Fruit fly (Drosophila melanogaster) whole organism, embryonic: ENCODE measurements around the gene Pxn.

Source experiments
- Bgb ChIP-seq: fragments of 200-800 bp; sonication (Bioruptor generic); IDR thresholded peaks from 2 replicates; pipeline ENCODE4 v1.3.6; 2022; ENCODE audit warnings: missing biosample characterization, missing genetic modification characterization; ENCODE audit not compliant: partially characterized antibody
- CG10147 ChIP-seq: fragments of 200-800 bp; sonication (Bioruptor generic); optimal IDR thresholded peaks from 2 replicates; lab custom pipeline; 2019; ENCODE audit warnings: missing biosample characterization, mild to moderate bottlenecking, missing genetic modification characterization, moderate library complexity
- CG10366 ChIP-seq: fragments of 200-800 bp; sonication (Bioruptor generic); IDR thresholded peaks from 2 replicates; pipeline ENCODE4 v1.3.6; 2022; ENCODE audit warnings: missing biosample characterization, missing genetic modification characterization
- CG11695 ChIP-seq: fragments of 200-800 bp; sonication (Bioruptor generic); IDR thresholded peaks from 3 replicates; pipeline ENCODE4 v1.3.6; 2022; ENCODE audit warnings: missing biosample characterization, missing genetic modification characterization
- CG12104 ChIP-seq: fragments of 200-800 bp; sonication (Bioruptor generic); optimal IDR thresholded peaks from 3 replicates; lab custom pipeline; 2016; ENCODE audit warnings: missing biosample characterization, missing genetic modification characterization
- CG12299 ChIP-seq: fragments of 200-800 bp; sonication (Bioruptor generic); optimal IDR thresholded peaks from 2 replicates; lab custom pipeline; 2018; ENCODE audit warnings: missing biosample characterization, mild to moderate bottlenecking, missing genetic modification characterization
- CG13624 ChIP-seq: fragments of 200-800 bp; sonication (Bioruptor generic); optimal IDR thresholded peaks from 2 replicates; lab custom pipeline; 2016; ENCODE audit warnings: missing biosample characterization, missing genetic modification characterization
- CG14710 ChIP-seq: fragments of 200-800 bp; sonication (Bioruptor generic); optimal IDR thresholded peaks from 3 replicates; lab custom pipeline; 2019; ENCODE audit warnings: missing biosample characterization, mild to moderate bottlenecking, missing genetic modification characterization, moderate library complexity
- CG15479 ChIP-seq: fragments of 200-800 bp; sonication (Bioruptor generic); optimal IDR thresholded peaks from 3 replicates; lab custom pipeline; 2019; ENCODE audit warnings: missing biosample characterization, mild to moderate bottlenecking, missing genetic modification characterization, moderate library complexity
- CG17186 ChIP-seq: fragments of 200-800 bp; sonication (Bioruptor generic); optimal IDR thresholded peaks from 3 replicates; lab custom pipeline; 2017; ENCODE audit warnings: missing biosample characterization, missing genetic modification reagents, missing genetic modification characterization
- CG17802 ChIP-seq: fragments of 200-800 bp; sonication (Bioruptor generic); optimal IDR thresholded peaks from 2 replicates; lab custom pipeline; 2018; ENCODE audit warnings: missing biosample characterization, mild to moderate bottlenecking, missing genetic modification characterization, moderate library complexity
- CG2712 ChIP-seq: fragments of 200-800 bp; optimal IDR thresholded peaks from 3 replicates; lab custom pipeline; 2019; ENCODE audit warnings: missing biosample characterization, mild to moderate bottlenecking, missing genetic modification characterization, moderate library complexity
- CG2875 ChIP-seq: fragments of 200-800 bp; sonication (Bioruptor generic); optimal IDR thresholded peaks from 2 replicates; lab custom pipeline; 2017; ENCODE audit warnings: missing biosample characterization, mild to moderate bottlenecking, missing genetic modification characterization, missing genetic modification reagents
- CG4282 ChIP-seq: fragments of 200-800 bp; sonication (Bioruptor generic); optimal IDR thresholded peaks from 2 replicates; lab custom pipeline; 2016; ENCODE audit warnings: missing biosample characterization, missing genetic modification characterization
- CG43689 ChIP-seq: fragments of 200-800 bp; sonication (Bioruptor generic); IDR thresholded peaks from 2 replicates; pipeline ENCODE4 v1.3.6; 2022; ENCODE audit warnings: missing biosample characterization, missing genetic modification characterization
- CG4854 ChIP-seq: fragments of 200-800 bp; sonication (Bioruptor generic); optimal IDR thresholded peaks from 2 replicates; lab custom pipeline; 2016; ENCODE audit warnings: missing biosample characterization, missing genetic modification characterization, inconsistent platforms
- CG8944 ChIP-seq: fragments of 200-800 bp; sonication (Bioruptor generic); optimal IDR thresholded peaks from 3 replicates; lab custom pipeline; 2016; ENCODE audit warnings: missing biosample characterization, missing genetic modification characterization
- CG9876 ChIP-seq: fragments of 200-800 bp; sonication (Bioruptor generic); optimal IDR thresholded peaks from 2 replicates; lab custom pipeline; 2016; ENCODE audit warnings: missing biosample characterization, missing genetic modification characterization
- D19A ChIP-seq: fragments of 200-800 bp; optimal IDR thresholded peaks from 3 replicates; lab custom pipeline; 2019; ENCODE audit warnings: missing biosample characterization, mild to moderate bottlenecking, missing genetic modification characterization, moderate library complexity
- Dp ChIP-seq: fragments of 200-800 bp; sonication (Bioruptor generic); optimal IDR thresholded peaks from 2 replicates; lab custom pipeline; 2018; ENCODE audit warnings: missing biosample characterization, mild to moderate bottlenecking, missing genetic modification characterization, moderate library complexity
- Drgx ChIP-seq: fragments of 200-800 bp; sonication (Bioruptor generic); IDR thresholded peaks from 2 replicates; pipeline ENCODE4 v1.3.6; 2022; ENCODE audit warnings: missing biosample characterization, missing genetic modification characterization
- Elba2 ChIP-seq: fragments of 200-800 bp; sonication (Bioruptor generic); optimal IDR thresholded peaks from 3 replicates; lab custom pipeline; 2016; ENCODE audit warnings: missing biosample characterization, missing genetic modification characterization
- Gug ChIP-seq: fragments of 200-800 bp; sonication (Bioruptor generic); IDR thresholded peaks from 4 replicates; pipeline ENCODE4 v1.3.6; 2022; ENCODE audit warnings: missing biosample characterization, missing genetic modification characterization
- Hand ChIP-seq: fragments of 200-800 bp; sonication (Bioruptor generic); optimal IDR thresholded peaks from 2 replicates; lab custom pipeline; 2017; ENCODE audit warnings: mild to moderate bottlenecking, missing biosample characterization, missing genetic modification reagents, missing genetic modification characterization
- HmgD ChIP-seq: fragments of 200-800 bp; sonication (Bioruptor generic); optimal IDR thresholded peaks from 3 replicates; lab custom pipeline; 2016; ENCODE audit warnings: missing biosample characterization, missing genetic modification characterization
- Lim3 ChIP-seq: fragments of 200-800 bp; sonication (Bioruptor generic); IDR thresholded peaks from 2 replicates; pipeline ENCODE4 v1.3.6; 2022; ENCODE audit warnings: missing biosample characterization, missing genetic modification characterization
- Med ChIP-seq: fragments of 200-800 bp; sonication (Bioruptor generic); peaks from one replicate; lab custom pipeline; 2016; ENCODE audit warnings: missing biosample characterization, missing genetic modification characterization, mild to moderate bottlenecking, inconsistent platforms, moderate library complexity
- Neu2 ChIP-seq: fragments of 200-800 bp; sonication (Bioruptor generic); optimal IDR thresholded peaks from 3 replicates; lab custom pipeline; 2016; ENCODE audit warnings: missing biosample characterization, missing genetic modification characterization, borderline replicate concordance
- Opbp ChIP-seq: fragments of 200-800 bp; sonication (Bioruptor generic); IDR thresholded peaks from 3 replicates; pipeline ENCODE4 v1.3.6; 2022; ENCODE audit warnings: missing biosample characterization, missing genetic modification characterization; ENCODE audit not compliant: partially characterized antibody
- Six4 ChIP-seq: fragments of 200-800 bp; sonication (Bioruptor generic); optimal IDR thresholded peaks from 2 replicates; lab custom pipeline; 2016; ENCODE audit warnings: missing biosample characterization, missing genetic modification characterization
- Spps ChIP-seq: fragments of 200-800 bp; sonication (Bioruptor generic); optimal IDR thresholded peaks from 2 replicates; lab custom pipeline; 2018; ENCODE audit warnings: missing biosample characterization, mild to moderate bottlenecking, missing genetic modification characterization
- TFAM ChIP-seq: fragments of 200-800 bp; sonication (Bioruptor generic); optimal IDR thresholded peaks from 2 replicates; lab custom pipeline; 2017; ENCODE audit warnings: missing biosample characterization, missing genetic modification characterization, inconsistent platforms
- ac ChIP-seq: fragments of 200-800 bp; sonication (Bioruptor generic); optimal IDR thresholded peaks from 3 replicates; lab custom pipeline; 2017; ENCODE audit warnings: missing biosample characterization, mild to moderate bottlenecking, missing genetic modification characterization
- ase ChIP-seq: fragments of 200-800 bp; sonication (Bioruptor generic); IDR thresholded peaks from 3 replicates; pipeline ENCODE4 v1.3.6; 2022; ENCODE audit warnings: missing biosample characterization, missing genetic modification characterization
- ato ChIP-seq: fragments of 200-800 bp; sonication (Bioruptor generic); IDR thresholded peaks from 2 replicates; pipeline ENCODE4 v1.3.6; 2022; ENCODE audit warnings: missing biosample characterization, missing genetic modification characterization; ENCODE audit not compliant: partially characterized antibody
- bsh ChIP-seq, 2 experiments: fragments of 200-800 bp; sonication (Bioruptor generic); optimal IDR thresholded peaks; 2 replicates each; lab custom pipeline; 2017 to 2018; ENCODE audit warnings: mild to moderate bottlenecking in 2 of 2, missing biosample characterization in 2 of 2, missing genetic modification characterization in 2 of 2, moderate library complexity in 1 of 2
- chm ChIP-seq: fragments of 200-800 bp; sonication (Bioruptor generic); IDR thresholded peaks from 2 replicates; pipeline ENCODE4 v1.3.6; 2022; ENCODE audit warnings: missing biosample characterization, missing genetic modification characterization
- cwo ChIP-seq: fragments of 200-800 bp; sonication (Bioruptor generic); optimal IDR thresholded peaks from 3 replicates; lab custom pipeline; 2017; ENCODE audit warnings: missing biosample characterization, missing genetic modification characterization, mild to moderate bottlenecking, moderate library complexity, missing genetic modification reagents
- dan ChIP-seq: fragments of 200-800 bp; sonication (Bioruptor generic); IDR thresholded peaks from 2 replicates; pipeline ENCODE4 v1.3.6; 2022; ENCODE audit warnings: missing biosample characterization, missing genetic modification characterization
- eve ChIP-seq, 2 experiments: fragments of >200 bp; optimal IDR thresholded peaks; 2 replicates each; lab custom pipeline; 2017; ENCODE audit warnings: missing biosample characterization in 2 of 2, missing genetic modification characterization in 2 of 2
- ftz-f1 ChIP-seq: fragments of 200-800 bp; sonication (Bioruptor generic); optimal IDR thresholded peaks from 2 replicates; lab custom pipeline; 2016; ENCODE audit warnings: missing biosample characterization, missing genetic modification characterization
- gce ChIP-seq: fragments of 200-800 bp; sonication (Bioruptor generic); IDR thresholded peaks from 3 replicates; pipeline ENCODE4 v1.3.6; 2022; ENCODE audit warnings: missing biosample characterization, missing genetic modification characterization
- gfzf ChIP-seq: fragments of 200-800 bp; sonication (Bioruptor generic); optimal IDR thresholded peaks from 2 replicates; lab custom pipeline; 2016; ENCODE audit warnings: missing biosample characterization, mild to moderate bottlenecking, missing genetic modification characterization, moderate library complexity
- lab ChIP-seq: fragments of 200-800 bp; sonication (Bioruptor generic); optimal IDR thresholded peaks from 3 replicates; lab custom pipeline; 2017; ENCODE audit warnings: missing biosample characterization, missing genetic modification characterization, mild to moderate bottlenecking, moderate library complexity, missing genetic modification reagents
- mld ChIP-seq: fragments of 200-800 bp; sonication (Bioruptor generic); IDR thresholded peaks from 3 replicates; pipeline ENCODE4 v1.3.6; 2022; ENCODE audit warnings: missing biosample characterization, missing genetic modification characterization; ENCODE audit not compliant: partially characterized antibody
- nerfin-2 ChIP-seq: fragments of 200-800 bp; sonication (Bioruptor generic); IDR thresholded peaks from 2 replicates; pipeline ENCODE4 v1.3.6; 2022; ENCODE audit warnings: missing biosample characterization, missing genetic modification characterization; ENCODE audit not compliant: partially characterized antibody
- pho ChIP-seq: fragments of 200-800 bp; sonication (Bioruptor generic); optimal IDR thresholded peaks from 2 replicates; lab custom pipeline; 2016; ENCODE audit warnings: missing biosample characterization, missing genetic modification characterization
- rib ChIP-seq: fragments of 200-800 bp; sonication (Bioruptor generic); IDR thresholded peaks from 2 replicates; pipeline ENCODE4 v1.3.6; 2022; ENCODE audit warnings: missing biosample characterization, missing genetic modification characterization
- sens ChIP-seq: fragments of 200-800 bp; sonication (Bioruptor generic); peaks from one replicate; lab custom pipeline; 2016; ENCODE audit warnings: missing biosample characterization, missing genetic modification characterization
- sna ChIP-seq: fragments of 200-800 bp; sonication (Bioruptor generic); IDR thresholded peaks from 2 replicates; pipeline ENCODE4 v1.3.6; 2022; ENCODE audit warnings: missing biosample characterization, missing genetic modification characterization; ENCODE audit not compliant: partially characterized antibody

Gene Pxn

DNA sequence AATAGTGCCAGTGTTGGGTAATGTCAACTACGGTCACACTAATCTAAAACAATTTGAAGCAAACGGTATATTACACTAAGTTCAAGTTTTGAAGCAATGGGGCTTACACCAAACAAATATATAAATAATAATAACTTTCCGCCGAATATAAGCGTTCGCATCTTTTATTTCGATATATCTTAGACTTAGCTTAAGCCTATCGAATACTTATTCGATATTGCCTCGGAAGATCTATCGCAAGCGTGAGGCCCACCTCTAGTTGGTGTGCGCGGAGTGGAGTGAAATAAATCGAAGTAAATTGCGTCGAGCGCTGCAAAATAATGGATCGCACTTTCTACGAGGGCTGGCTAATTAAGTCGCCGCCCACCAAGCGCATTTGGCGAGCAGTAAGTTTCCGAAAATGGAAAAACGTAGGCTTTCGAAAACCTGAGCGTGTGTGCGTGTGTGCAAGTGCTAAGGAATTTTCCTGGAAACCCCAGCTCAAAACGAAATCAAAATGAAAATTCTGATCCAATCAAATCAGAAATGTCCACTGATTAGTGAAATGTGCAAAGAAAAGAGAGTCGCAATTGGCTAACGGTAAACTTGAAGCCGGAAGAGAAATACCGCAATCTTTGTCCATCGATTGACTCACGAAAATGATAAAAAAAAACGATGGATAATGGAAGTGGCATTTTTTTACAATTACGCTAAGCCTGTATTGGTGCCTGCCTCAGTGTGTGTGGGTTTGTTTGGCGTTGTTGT is 40.5 kb downstream of the Pxn start, which contains the start of gene dos (continued):
- TF ChIP-seq sna (GFP tag; lab: Robert Waterston, UW) = peak; percentile 67; the same call in 1 of the 2 replicates
- TF ChIP-seq CG4282 (GFP tag; lab: Kevin White, UChicago) = no peak
- no peak for TF ChIP-seq CG2875 (GFP tag; lab: Kevin White, UChicago)
- peak; percentile 17 for TF ChIP-seq CG8944 (GFP tag; lab: Kevin White, UChicago)
- TF ChIP-seq CG17802 (tag; lab: Kevin White, UChicago) = peak; percentile 27
- peak; percentile 76; the same call in 2 of the 3 replicates for TF ChIP-seq Opbp (GFP tag; lab: Robert Waterston, UW)
- TF ChIP-seq CG10147 (GFP tag; lab: Kevin White, UChicago) = no peak
- TF ChIP-seq Hand (GFP tag; lab: Kevin White, UChicago) = no peak
- no peak for TF ChIP-seq dan (GFP tag; lab: Robert Waterston, UW)
- peak; percentile 49 for TF ChIP-seq CG4854
- no peak for TF ChIP-seq rib (GFP tag; lab: Robert Waterston, UW)
- TF ChIP-seq lab (GFP tag; lab: Kevin White, UChicago) = peak; percentile 17
- TF ChIP-seq ato = peak; percentile 71
- no peak for TF ChIP-seq Elba2 (GFP tag; lab: Kevin White, UChicago)
- TF ChIP-seq eve (GFP tag; optimal IDR thresholded peaks at IDR 0.05; lab: Kevin White, UChicago) = no peak
- TF ChIP-seq nerfin-2 (GFP tag; lab: Robert Waterston, UW) = 0 out of 2 replicates have a peak, but pooled peaks have one; percentile 17
- TF ChIP-seq Bgb (GFP tag; lab: Robert Waterston, UW) = peak; percentile 77
- no peak for TF ChIP-seq CG11695 (GFP tag; lab: Robert Waterston, UW)
- no peak for TF ChIP-seq HmgD (GFP tag; lab: Kevin White, UChicago)
- TF ChIP-seq CG2712 (tag; lab: Kevin White, UChicago) = peak; percentile 75
- peak; percentile 86 for TF ChIP-seq CG14710
- TF ChIP-seq Neu2 = no peak
- TF ChIP-seq Six4 = peak; percentile 5
- TF ChIP-seq TFAM (GFP tag; lab: Kevin White, UChicago) = no peak
- TF ChIP-seq D19A (tag; lab: Kevin White, UChicago) = peak; percentile 27
- TF ChIP-seq ftz-f1 (GFP tag; lab: Kevin White, UChicago) = peak; percentile 34
- peak; percentile 22 for TF ChIP-seq pho (GFP tag; lab: Kevin White, UChicago)
- peak; percentile 57 for TF ChIP-seq Dp
- TF ChIP-seq Spps (tag; lab: Kevin White, UChicago) = no peak
- TF ChIP-seq CG12299 = peak; percentile 3
- TF ChIP-seq CG9876 (GFP tag; lab: Kevin White, UChicago) = no peak
- TF ChIP-seq ac (GFP tag; lab: Kevin White, UChicago) = no peak
- no peak for TF ChIP-seq Drgx
- no peak for TF ChIP-seq ase (GFP tag; lab: Robert Waterston, UW)
- TF ChIP-seq gce (GFP tag; lab: Robert Waterston, UW) = 0 out of 3 replicates have a peak, but pooled peaks have one; percentile 38
- peak; percentile 13 for TF ChIP-seq CG12104 (GFP tag; lab: Kevin White, UChicago)
- TF ChIP-seq CG10366 = no peak
- peak; percentile 57 for TF ChIP-seq gfzf (GFP tag; lab: Kevin White, UChicago)
- TF ChIP-seq Lim3 (GFP tag; lab: Robert Waterston, UW) = no peak

- peak; percentile 78 for TF ChIP-seq sens
- TF ChIP-seq CG17186 (GFP tag; lab: Kevin White, UChicago) = no peak
- TF ChIP-seq CG43689 = no peak
- TF ChIP-seq chm (GFP tag; lab: Robert Waterston, UW) = no peak
- peak; percentile 38 for TF ChIP-seq Med
- TF ChIP-seq mld (GFP tag; lab: Robert Waterston, UW) = no peak
- TF ChIP-seq bsh (GFP tag; optimal IDR thresholded peaks at IDR 0.05; lab: Kevin White, UChicago) = no peak
- TF ChIP-seq CG13624 (GFP tag; lab: Kevin White, UChicago) = peak; percentile 7
- TF ChIP-seq nerfin-2 (GFP tag; lab: Robert Waterston, UW) = peak; percentile 38; the same call in 1 of the 2 replicates
- TF ChIP-seq cwo (GFP tag; lab: Kevin White, UChicago) = no peak
- no peak for TF ChIP-seq Gug (GFP tag; lab: Robert Waterston, UW)
- TF ChIP-seq CG15479 (GFP tag; lab: Kevin White, UChicago) = no peak
Measured at dm6 chr3L:2588306-2588705, 41.6 kb downstream of the Pxn start.
